Worm (Caenorhabditis elegans) whole organism, L1 larva: Measurements from ENCODE around the gene pqn-39.

Source experiments
- C04F5.9 ChIP-seq: sonication (generic microtip); optimal IDR thresholded peaks from 2 replicates; lab custom pipeline; 2016; ENCODE audit warnings: missing genetic modification characterization, missing compliant biosample characterization
- C16A3.4 ChIP-seq: fragments of 150-350 bp; optimal IDR thresholded peaks from 2 replicates; lab custom pipeline; 2014; ENCODE audit warnings: missing biosample characterization, missing genetic modification characterization
- C34B4.2 ChIP-seq: sonication (generic microtip); optimal IDR thresholded peaks from 2 replicates; lab custom pipeline; 2017; ENCODE audit warnings: mild to moderate bottlenecking, missing genetic modification characterization, missing compliant biosample characterization
- Y116A8C.19 ChIP-seq: sonication (generic microtip); optimal IDR thresholded peaks from 2 replicates; lab custom pipeline; 2016; ENCODE audit warnings: missing compliant biosample characterization, missing genetic modification characterization, borderline replicate concordance
- aha-1 ChIP-seq: fragments of 150-350 bp; optimal IDR thresholded peaks from 2 replicates; lab custom pipeline; 2014; ENCODE audit warnings: missing biosample characterization, missing genetic modification characterization
- ama-1 ChIP-seq: fragments of 150-350 bp; optimal IDR thresholded peaks from 2 replicates; lab custom pipeline; 2014
- blmp-1 ChIP-seq: fragments of 150-350 bp; optimal IDR thresholded peaks from 2 replicates; lab custom pipeline; 2014; ENCODE audit warnings: missing biosample characterization, missing genetic modification characterization
- ceh-82 ChIP-seq, 3 experiments: fragments of 150-350 bp in 1 of 3; sonication (generic microtip) in 2 of 3; optimal IDR thresholded peaks; 2 replicates each; lab custom pipeline; 2014 to 2017; ENCODE audit warnings: missing biosample characterization in 3 of 3, missing genetic modification characterization in 3 of 3
- ceh-88 ChIP-seq: fragments of 200-800 bp; sonication (Bioruptor generic); IDR thresholded peaks from 2 replicates; pipeline ENCODE4 v1.3.6; 2022; ENCODE audit warnings: missing genetic modification characterization, missing compliant biosample characterization
- ceh-90 ChIP-seq: sonication (generic microtip); optimal IDR thresholded peaks from 2 replicates; lab custom pipeline; 2016; ENCODE audit warnings: missing genetic modification characterization, missing compliant biosample characterization
- dpl-1 ChIP-seq, 3 experiments: fragments of 150-350 bp in 2 of 3; sonication (generic microtip) in 1 of 3; optimal IDR thresholded peaks; 2 replicates each; lab custom pipeline; 2014 to 2017; ENCODE audit warnings: missing biosample characterization in 3 of 3, missing genetic modification characterization in 3 of 3, missing genetic modification reagents in 3 of 3
- efl-1 ChIP-seq, 4 experiments: fragments of 150-350 bp; optimal IDR thresholded peaks in 3 of 4; peaks in 1 of 4; 1 replicate in 1 of 4; 2 replicates in 3 of 4; lab custom pipeline; 2014; ENCODE audit warnings: missing biosample characterization in 2 of 4, missing genetic modification characterization in 2 of 4, missing genetic modification reagents in 2 of 4
- efl-3 ChIP-seq: fragments of 200-800 bp; sonication (Bioruptor generic); optimal IDR thresholded peaks from 2 replicates; lab custom pipeline; 2018; ENCODE audit warnings: mild to moderate bottlenecking, missing genetic modification characterization, missing compliant biosample characterization
- egl-13 ChIP-seq: sonication (generic microtip); optimal IDR thresholded peaks from 2 replicates; lab custom pipeline; 2016; ENCODE audit warnings: missing genotype, missing genetic modification reagents, missing genetic modification characterization, missing compliant biosample characterization
- egl-27 ChIP-seq, 2 experiments: fragments of 150-350 bp in 1 of 2; sonication (generic microtip); optimal IDR thresholded peaks; 3 replicates each; lab custom pipeline; 2017 to 2018; ENCODE audit warnings: missing biosample characterization in 2 of 2, missing genetic modification characterization in 2 of 2, missing genetic modification reagents in 2 of 2
- ets-5 ChIP-seq: fragments of 200-800 bp; sonication (Bioruptor generic); IDR thresholded peaks from 2 replicates; pipeline ENCODE4 v1.3.6; 2022; ENCODE audit warnings: missing genetic modification characterization, missing compliant biosample characterization
- fkh-4 ChIP-seq: sonication (generic microtip); optimal IDR thresholded peaks from 2 replicates; lab custom pipeline; 2016; ENCODE audit warnings: missing compliant biosample characterization, missing genetic modification characterization, borderline replicate concordance
- fos-1 ChIP-seq: fragments of 150-350 bp; optimal IDR thresholded peaks from 2 replicates; lab custom pipeline; 2014; ENCODE audit warnings: missing biosample characterization, missing genetic modification characterization
- grh-1 ChIP-seq: fragments of 200-800 bp; sonication (Bioruptor generic); IDR thresholded peaks from 2 replicates; pipeline ENCODE4 v1.3.6; 2022; ENCODE audit warnings: missing genetic modification reagents, missing genetic modification characterization, missing compliant biosample characterization
- hpl-2 ChIP-seq: fragments of 150-350 bp; optimal IDR thresholded peaks from 2 replicates; lab custom pipeline; 2014; ENCODE audit warnings: missing biosample characterization, missing genetic modification reagents, missing genetic modification characterization
- irx-1 ChIP-seq: sonication (generic microtip); optimal IDR thresholded peaks from 2 replicates; lab custom pipeline; 2016; ENCODE audit warnings: missing genetic modification characterization, missing compliant biosample characterization
- isw-1 ChIP-seq: fragments of 200-800 bp; sonication (Bioruptor generic); IDR thresholded peaks from 2 replicates; pipeline ENCODE4 v1.3.6; 2022; ENCODE audit warnings: missing genetic modification characterization, missing compliant biosample characterization
- jun-1 ChIP-seq: fragments of 150-350 bp; optimal IDR thresholded peaks from 2 replicates; lab custom pipeline; 2014; ENCODE audit warnings: missing biosample characterization, missing genetic modification reagents, missing genetic modification characterization
- lin-15B ChIP-seq: fragments of 150-350 bp; sonication (generic microtip); optimal IDR thresholded peaks from 3 replicates; lab custom pipeline; 2014; ENCODE audit warnings: missing biosample characterization, missing genetic modification characterization
- lin-39 ChIP-seq: fragments of 150-350 bp; optimal IDR thresholded peaks from 2 replicates; lab custom pipeline; 2014; ENCODE audit warnings: missing biosample characterization, missing genetic modification reagents, missing genetic modification characterization
- lir-3 ChIP-seq: sonication (generic microtip); optimal IDR thresholded peaks from 2 replicates; lab custom pipeline; 2016; ENCODE audit warnings: mild to moderate bottlenecking, missing genetic modification characterization, moderate library complexity, missing compliant biosample characterization; ENCODE audit not compliant: poor library complexity
- lsy-2 ChIP-seq, 2 experiments: fragments of 150-350 bp; optimal IDR thresholded peaks; 2 replicates each; lab custom pipeline; 2014; ENCODE audit warnings: missing biosample characterization in 2 of 2, missing genetic modification characterization in 2 of 2
- mab-9 ChIP-seq: fragments of 200-800 bp; sonication (Bioruptor generic); IDR thresholded peaks from 2 replicates; pipeline ENCODE4 v1.3.6; 2022; ENCODE audit warnings: missing genetic modification reagents, missing genetic modification characterization, missing compliant biosample characterization
- mdl-1 ChIP-seq, 2 experiments: fragments of 150-350 bp; optimal IDR thresholded peaks; 2 replicates each; lab custom pipeline; 2014 to 2017; ENCODE audit warnings: missing biosample characterization in 2 of 2, missing genetic modification characterization in 2 of 2, inconsistent platforms in 1 of 2
- nhr-11 ChIP-seq: fragments of 150-350 bp; optimal IDR thresholded peaks from 2 replicates; lab custom pipeline; 2014; ENCODE audit warnings: missing biosample characterization, missing genetic modification characterization
- nhr-12 ChIP-seq: sonication (generic microtip); optimal IDR thresholded peaks from 2 replicates; lab custom pipeline; 2017; ENCODE audit warnings: missing biosample characterization, missing genetic modification characterization
- nhr-19 ChIP-seq: fragments of 200-800 bp; sonication (Bioruptor generic); conservative IDR thresholded peaks from 2 replicates; pipeline ENCODE4 v1.3.6; 2022; ENCODE audit warnings: missing genetic modification characterization, missing compliant biosample characterization
- nhr-237 ChIP-seq: fragments of 150-350 bp; optimal IDR thresholded peaks from 2 replicates; lab custom pipeline; 2014; ENCODE audit warnings: missing biosample characterization, missing genetic modification characterization
- nhr-47 ChIP-seq: sonication (generic microtip); optimal IDR thresholded peaks from 2 replicates; lab custom pipeline; 2016; ENCODE audit warnings: mild to moderate bottlenecking, missing genetic modification characterization, moderate library complexity, missing compliant biosample characterization
- nhr-71 ChIP-seq: sonication (generic microtip); optimal IDR thresholded peaks from 2 replicates; lab custom pipeline; 2016; ENCODE audit warnings: mild to moderate bottlenecking, missing genetic modification characterization, moderate library complexity, missing compliant biosample characterization
- nhr-77 ChIP-seq: fragments of 150-350 bp; optimal IDR thresholded peaks from 2 replicates; lab custom pipeline; 2014; ENCODE audit warnings: missing biosample characterization, missing genetic modification characterization
- nhr-84 ChIP-seq: sonication (generic microtip); optimal IDR thresholded peaks from 2 replicates; lab custom pipeline; 2017; ENCODE audit warnings: missing biosample characterization, missing genetic modification characterization
- pag-3 ChIP-seq: sonication (generic microtip); optimal IDR thresholded peaks from 2 replicates; lab custom pipeline; 2017; ENCODE audit warnings: missing genetic modification characterization, mild to moderate bottlenecking, missing compliant biosample characterization, antibody characterized with exemption, borderline replicate concordance; ENCODE audit not compliant: insufficient read depth
- pax-3 ChIP-seq: fragments of 200-800 bp; sonication (Bioruptor generic); optimal IDR thresholded peaks from 2 replicates; lab custom pipeline; 2018; ENCODE audit warnings: mild to moderate bottlenecking, missing genetic modification characterization, moderate library complexity, missing compliant biosample characterization
- pqm-1 ChIP-seq: sonication (generic microtip); optimal IDR thresholded peaks from 3 replicates; lab custom pipeline; 2017; ENCODE audit warnings: missing biosample characterization, missing genetic modification characterization
- skn-1 ChIP-seq: fragments of 150-350 bp; optimal IDR thresholded peaks from 2 replicates; lab custom pipeline; 2014; ENCODE audit warnings: missing biosample characterization, missing genetic modification characterization
- snpc-4 ChIP-seq: fragments of 150-350 bp; optimal IDR thresholded peaks from 2 replicates; lab custom pipeline; 2014; ENCODE audit warnings: missing biosample characterization, missing genetic modification characterization
- sptf-1 ChIP-seq: fragments of 150-350 bp; optimal IDR thresholded peaks from 2 replicates; lab custom pipeline; 2014; ENCODE audit warnings: missing biosample characterization, missing genetic modification characterization
- sup-37 ChIP-seq: fragments of 200-800 bp; sonication (Bioruptor generic); optimal IDR thresholded peaks from 2 replicates; lab custom pipeline; 2018; ENCODE audit warnings: mild to moderate bottlenecking, missing genetic modification characterization, missing compliant biosample characterization
- swsn-7 ChIP-seq: sonication (generic microtip); optimal IDR thresholded peaks from 2 replicates; lab custom pipeline; 2016; ENCODE audit warnings: missing genetic modification characterization, missing compliant biosample characterization
- unc-86 ChIP-seq: sonication (generic microtip); optimal IDR thresholded peaks from 2 replicates; lab custom pipeline; 2016; ENCODE audit warnings: missing genetic modification characterization, missing compliant biosample characterization
- unc-98 ChIP-seq: fragments of 200-800 bp; sonication (Bioruptor generic); IDR thresholded peaks from 2 replicates; pipeline ENCODE4 v1.3.6; 2022; ENCODE audit warnings: missing genetic modification characterization, missing compliant biosample characterization
- xbp-1 ChIP-seq: sonication (generic microtip); optimal IDR thresholded peaks from 2 replicates; lab custom pipeline; 2016; ENCODE audit warnings: missing genetic modification characterization, missing compliant biosample characterization
- zag-1 ChIP-seq: fragments of 150-350 bp; optimal IDR thresholded peaks from 2 replicates; lab custom pipeline; 2014; ENCODE audit warnings: missing biosample characterization, missing genetic modification characterization
- zip-4 ChIP-seq: fragments of 200-800 bp; sonication (Bioruptor generic); optimal IDR thresholded peaks from 2 replicates; lab custom pipeline; 2018; ENCODE audit warnings: mild to moderate bottlenecking, missing genetic modification characterization, moderate library complexity, missing compliant biosample characterization
- ztf-11 ChIP-seq, 2 experiments: sonication (generic microtip); optimal IDR thresholded peaks; 2 replicates each; lab custom pipeline; 2016 to 2017; ENCODE audit warnings: missing genetic modification characterization in 2 of 2, missing biosample characterization in 1 of 2, missing compliant biosample characterization in 1 of 2
- ztf-4 ChIP-seq: fragments of 150-350 bp; optimal IDR thresholded peaks from 2 replicates; lab custom pipeline; 2014; ENCODE audit warnings: missing biosample characterization, missing genetic modification characterization

pqn-39 gene

DNA sequence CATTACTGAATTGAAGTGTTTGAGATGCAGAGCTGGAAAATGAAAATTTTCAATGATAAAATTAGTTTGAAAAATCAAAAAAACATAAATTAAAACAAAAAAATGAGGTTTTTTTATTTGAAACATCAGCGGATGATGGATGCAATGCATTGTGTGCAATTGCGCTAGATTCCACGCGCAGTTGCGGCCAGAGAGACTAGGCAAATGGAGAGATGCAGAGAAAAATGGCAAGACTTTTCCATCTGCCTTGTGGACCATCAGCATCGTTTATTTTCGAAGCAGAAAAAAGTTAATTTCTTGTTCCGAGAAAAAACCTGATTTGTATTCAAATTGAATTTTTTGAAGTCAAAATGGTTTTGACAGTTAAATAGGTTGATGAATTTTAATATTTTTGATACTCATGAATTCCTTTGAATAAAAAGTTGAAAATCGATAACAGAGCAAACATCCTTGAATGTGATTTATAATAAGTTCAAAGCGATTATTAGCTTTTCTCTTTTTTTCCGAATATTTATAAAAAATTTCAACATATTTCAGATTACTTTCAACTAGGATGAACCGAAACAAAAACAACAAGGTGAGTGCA, 27.4 kb upstream of the pqn-39 start, which contains the start of the genes C31E10.5 and C31E10.6 (continued):
- TF ChIP-seq xbp-1 (peak; percentile 44), ceh-90 (tag; lab: Kevin White, UChicago) (no peak), sup-37 (no peak), egl-27 (tag; optimal IDR thresholded peaks at IDR 0.05; lab: Kevin White, UChicago) (no peak), zag-1 (tag; lab: Kevin White, UChicago) (no peak), egl-13 (no peak), grh-1 (GFP tag; lab: Robert Waterston, UW) (no peak), efl-3 (GFP tag; lab: Kevin White, UChicago) (no peak), pqm-1 (tag; lab: Kevin White, UChicago) (no peak), lir-3 (tag; lab: Kevin White, UChicago) (no peak), efl-1 (optimal IDR thresholded peaks at IDR 0.05; lab: Kevin White, UChicago) (peak; percentile 50 to 52), efl-1 (GFP tag; optimal IDR thresholded peaks at IDR 0.05 in 1 of 2; lab: Kevin White, UChicago) (peak in 1 of 2 experiments; percentile 43), ets-5 (GFP tag; lab: Robert Waterston, UW) (no peak), nhr-237 (tag; lab: Kevin White, UChicago) (no peak), nhr-77 (tag; lab: Kevin White, UChicago) (no peak), Y116A8C.19 (tag; lab: Kevin White, UChicago) (no peak), lin-39 (tag; lab: Kevin White, UChicago) (no peak), hpl-2 (GFP tag; lab: Kevin White, UChicago) (no peak), nhr-19 (peak; percentile 53), pag-3 (peak; percentile 36), ztf-11 (tag; optimal IDR thresholded peaks at IDR 0.05; lab: Kevin White, UChicago) (no peak), C04F5.9 (tag; lab: Kevin White, UChicago) (no peak), unc-86 (tag; lab: Kevin White, UChicago) (peak; percentile 44), nhr-84 (tag; lab: Kevin White, UChicago) (no peak), C16A3.4 (tag; lab: Kevin White, UChicago) (peak; percentile 68), mdl-1 (tag; optimal IDR thresholded peaks at IDR 0.05; lab: Kevin White, UChicago) (peak in 1 of 2 experiments; percentile 28), unc-98 (GFP tag; lab: Robert Waterston, UW) (no peak), irx-1 (peak; percentile 30), mab-9 (GFP tag; lab: Robert Waterston, UW) (no peak), blmp-1 (tag; lab: Kevin White, UChicago) (peak; percentile 10), swsn-7 (tag; lab: Kevin White, UChicago) (peak; percentile 52), dpl-1 (GFP tag; optimal IDR thresholded peaks at IDR 0.05; lab: Kevin White, UChicago) (peak; percentile 33 to 39 (median 38)), ceh-88 (GFP tag; lab: Robert Waterston, UW) (no peak), skn-1 (tag; lab: Kevin White, UChicago) (peak; percentile 49), fos-1 (peak; percentile 4), lin-15B (tag; lab: Kevin White, UChicago) (no peak), zip-4 (GFP tag; lab: Kevin White, UChicago) (no peak), nhr-71 (tag; lab: Kevin White, UChicago) (peak; percentile 73), aha-1 (tag; lab: Kevin White, UChicago) (no peak), nhr-47 (peak; percentile 72), sptf-1 (tag; lab: Kevin White, UChicago) (no peak), isw-1 (peak; percentile 24), snpc-4 (tag; lab: Kevin White, UChicago) (peak; percentile 20), ztf-4 (tag; lab: Kevin White, UChicago) (no peak), nhr-12 (tag; lab: Kevin White, UChicago) (no peak), lsy-2 (tag; optimal IDR thresholded peaks at IDR 0.05; lab: Kevin White, UChicago) (peak; percentile 39 to 74), nhr-11 (tag; lab: Kevin White, UChicago) (no peak), C34B4.2 (no peak), pax-3 (tag; lab: Kevin White, UChicago) (no peak), fkh-4 (tag; lab: Kevin White, UChicago) (no peak), ceh-82 (tag; optimal IDR thresholded peaks at IDR 0.05; lab: Kevin White, UChicago) (peak; percentile 26 to 61 (median 55)), ama-1 (no peak), jun-1 (tag; lab: Kevin White, UChicago) (no peak)
